Fruit fly (Drosophila melanogaster): ENCODE results near the gene Flad1.
A peak's percentile ranks its signal among the peaks of the same experiment; 100 is the strongest.

Gene Flad1

DNA sequence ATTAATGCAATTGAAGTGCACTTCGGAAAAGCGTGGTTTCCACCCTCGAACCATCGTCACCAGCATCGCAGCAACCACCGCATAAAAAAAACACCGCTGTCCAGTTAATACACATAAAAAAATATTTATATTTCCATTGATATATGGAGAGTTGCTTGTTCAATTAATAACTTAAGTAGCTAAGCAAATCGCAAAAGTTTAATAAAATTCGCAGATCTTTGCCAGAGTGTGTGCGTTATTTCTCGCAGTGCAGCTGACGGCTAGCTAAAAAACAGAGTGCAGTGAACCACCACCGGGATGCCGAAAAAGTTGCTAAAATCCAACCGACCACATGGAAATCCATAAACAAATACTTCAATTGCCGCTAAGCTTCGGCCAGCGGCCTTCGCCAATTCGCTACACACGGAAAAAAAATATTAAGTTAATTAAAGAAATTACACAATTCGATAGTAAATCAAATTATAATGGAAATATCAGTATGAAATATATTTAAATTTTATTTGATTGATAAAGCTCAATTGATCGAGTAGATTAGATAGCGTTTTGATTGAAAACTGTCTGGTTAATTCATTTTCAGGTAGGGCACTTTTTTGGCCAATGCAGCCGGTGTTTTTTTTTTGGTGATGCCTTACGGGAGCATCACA lies 20.1 kb upstream of the Flad1 start (continued):
- no peak for TF ChIP-seq spab (GFP tag; optimal IDR thresholded peaks at IDR 0.05)

DNA sequence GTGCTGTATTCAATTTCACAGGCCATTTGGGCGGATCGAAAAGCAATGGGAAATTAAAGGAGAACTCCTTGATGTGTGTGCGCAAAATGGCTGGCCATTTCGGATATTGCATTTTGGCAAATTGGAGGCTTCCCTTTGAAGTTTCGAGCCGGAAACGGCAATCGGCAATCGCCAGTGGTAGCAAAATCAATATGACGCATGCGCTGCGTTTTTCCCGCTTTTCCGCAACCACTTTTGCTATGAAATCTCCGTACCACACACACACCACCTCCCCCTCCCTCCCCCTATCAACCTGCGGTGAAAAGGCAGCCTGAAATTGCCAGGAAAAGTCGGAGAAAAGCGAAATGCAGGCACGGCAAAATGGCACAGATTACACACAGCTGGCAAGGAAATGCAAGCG lies 19.0 kb upstream of the Flad1 start:
- TF ChIP-seq CG16779 (tag; optimal IDR thresholded peaks at IDR 0.05) (no peak), CG32006 (GFP tag; optimal IDR thresholded peaks at IDR 0.05) (no peak), fd59A (GFP tag; optimal IDR thresholded peaks at IDR 0.05) (no peak), Eip75B (GFP tag; optimal IDR thresholded peaks at IDR 0.05) (no peak), Eip78C (GFP tag) (no peak), Hr4 (GFP tag; optimal IDR thresholded peaks at IDR 0.05) (no peak), CG15336 (GFP tag; IDR thresholded peaks at IDR 0.05) (no peak), CG6163 (GFP tag; IDR thresholded peaks at IDR 0.05) (no peak), salr (GFP tag; optimal IDR thresholded peaks at IDR 0.05) (no peak), OdsH (GFP tag; optimal IDR thresholded peaks at IDR 0.05) (no peak), svp (GFP tag) (no peak), CG6276 (GFP tag; optimal IDR thresholded peaks at IDR 0.05) (no peak), CG11762 (GFP tag; optimal IDR thresholded peaks at IDR 0.05; ENCODE audit: insufficient read depth) (no peak), CG3919 (GFP tag; optimal IDR thresholded peaks at IDR 0.05) (no peak), fd85E (GFP tag; optimal IDR thresholded peaks at IDR 0.05) (no peak), CG10631 (GFP tag; optimal IDR thresholded peaks at IDR 0.05) (no peak)

DNA sequence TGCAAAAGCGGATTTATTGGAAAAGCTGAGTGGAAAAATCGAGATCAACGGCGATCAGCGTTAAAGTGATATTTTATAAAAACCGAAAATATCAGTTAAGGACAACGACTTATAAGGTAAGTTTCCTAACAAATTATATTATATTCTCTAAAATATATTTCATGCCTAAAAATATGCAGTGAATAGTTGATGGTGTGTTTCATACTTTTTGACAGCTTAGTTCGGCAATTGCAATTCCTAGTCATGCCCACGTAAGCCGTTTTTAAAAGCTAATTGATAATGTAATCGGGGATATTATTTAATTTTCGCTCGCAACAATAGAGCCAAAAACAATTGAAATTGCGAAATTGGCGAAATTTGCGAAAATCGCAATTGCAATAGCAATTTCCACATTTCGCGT lies 16.3 kb upstream of the Flad1 start:
- TF ChIP-seq salr (GFP tag; optimal IDR thresholded peaks at IDR 0.05) = no peak
- TF ChIP-seq CG10631 (GFP tag; optimal IDR thresholded peaks at IDR 0.05) = no peak
- TF ChIP-seq CG3032 (tag; optimal IDR thresholded peaks at IDR 0.05) = no peak
- TF ChIP-seq CG32006 (GFP tag; optimal IDR thresholded peaks at IDR 0.05) = no peak
- no peak for TF ChIP-seq CG16779 (tag; optimal IDR thresholded peaks at IDR 0.05)
- TF ChIP-seq CG8632 (GFP tag; optimal IDR thresholded peaks at IDR 0.05) = no peak
- TF ChIP-seq Ets96B (tag; optimal IDR thresholded peaks at IDR 0.05) = no peak
- no peak for TF ChIP-seq Hr38 (GFP tag; optimal IDR thresholded peaks at IDR 0.05)
- TF ChIP-seq OdsH (GFP tag; optimal IDR thresholded peaks at IDR 0.05) = no peak
- no peak for TF ChIP-seq CG15336 (GFP tag; IDR thresholded peaks at IDR 0.05)
- TF ChIP-seq dac (GFP tag; optimal IDR thresholded peaks at IDR 0.05) = no peak

DNA sequence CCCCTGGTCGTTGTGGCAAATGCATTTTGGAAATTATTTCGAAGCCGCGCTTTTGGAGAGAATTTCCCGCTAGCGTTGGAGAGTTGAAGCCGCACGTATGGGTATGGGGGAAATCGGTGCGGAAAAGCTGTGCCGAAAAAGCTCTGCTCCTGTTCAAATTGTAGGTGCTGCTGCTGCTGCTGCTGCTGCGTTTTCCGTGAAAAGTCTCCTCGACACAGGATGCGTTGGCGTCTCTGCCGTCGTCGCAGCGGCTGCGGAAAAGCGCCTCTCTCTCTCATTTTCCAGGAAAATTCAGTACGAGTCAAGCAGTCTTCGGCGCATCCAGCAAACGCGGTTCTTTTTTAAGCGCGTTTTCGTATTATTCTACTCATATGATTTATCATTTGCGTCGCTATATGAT lies 13.9 kb upstream of the Flad1 start, which contains the start of gene fne:
TSS of gene fne (plus strand) at position 301 of the 400 bp plus-strand sequence.
- TF ChIP-seq fd85E (GFP tag; optimal IDR thresholded peaks at IDR 0.05) (no peak), CG15336 (GFP tag; IDR thresholded peaks at IDR 0.05) (no peak), CG8319 (GFP tag; optimal IDR thresholded peaks at IDR 0.05) (no peak), Blimp-1 (GFP tag; optimal IDR thresholded peaks at IDR 0.05) (no peak), esn (GFP tag; optimal IDR thresholded peaks at IDR 0.05) (no peak), CG8632 (GFP tag; optimal IDR thresholded peaks at IDR 0.05) (no peak), pdm3 (GFP tag; optimal IDR thresholded peaks at IDR 0.05) (no peak), eg (GFP tag; IDR thresholded peaks at IDR 0.05) (no peak), CG34406 (GFP tag; optimal IDR thresholded peaks at IDR 0.05) (no peak)

DNA sequence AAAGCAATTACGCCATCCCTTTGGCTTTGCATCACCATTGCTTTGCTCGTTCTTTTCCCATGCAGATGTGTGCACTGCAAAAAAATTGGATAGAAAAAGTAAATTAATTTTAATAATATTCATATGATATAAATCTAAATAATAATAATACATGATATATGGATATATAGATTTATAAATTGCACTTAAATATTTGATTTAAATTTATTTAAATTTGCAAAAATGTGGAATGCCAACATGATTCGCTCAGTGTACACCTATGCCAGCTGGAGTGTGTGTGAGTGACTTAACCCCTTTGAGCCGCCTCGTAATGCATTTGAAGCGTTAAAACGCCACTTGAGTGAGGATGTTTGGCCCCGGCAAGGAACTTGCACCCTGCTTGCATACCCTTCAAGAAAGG lies 10.4 kb upstream of the Flad1 start:
- TF ChIP-seq CG11294 (GFP tag; IDR thresholded peaks at IDR 0.05) (no peak), dac (GFP tag; optimal IDR thresholded peaks at IDR 0.05) (no peak), CG16779 (tag; optimal IDR thresholded peaks at IDR 0.05) (no peak), dsx (GFP tag; optimal IDR thresholded peaks at IDR 0.05; ENCODE audit: poor library complexity, severe bottlenecking) (peak; percentile 47), CG11902 (GFP tag; optimal IDR thresholded peaks at IDR 0.05) (no peak), CG15336 (GFP tag; IDR thresholded peaks at IDR 0.05) (0 out of 2 replicates have a peak, but pooled peaks have one; percentile 13), cyc (GFP tag; optimal IDR thresholded peaks at IDR 0.05) (no peak), spab (GFP tag; optimal IDR thresholded peaks at IDR 0.05) (peak; percentile 15), Sox15 (GFP tag; optimal IDR thresholded peaks at IDR 0.05) (no peak), CG6276 (GFP tag; optimal IDR thresholded peaks at IDR 0.05) (no peak), fd85E (GFP tag; optimal IDR thresholded peaks at IDR 0.05) (no peak), Hr39 (GFP tag; optimal IDR thresholded peaks at IDR 0.05) (no peak), CG6792 (GFP tag; optimal IDR thresholded peaks at IDR 0.05) (no peak), Blimp-1 (GFP tag; optimal IDR thresholded peaks at IDR 0.05) (no peak), Sox102F (GFP tag; optimal IDR thresholded peaks at IDR 0.05) (peak; percentile 10), CG6854 (GFP tag; optimal IDR thresholded peaks at IDR 0.05) (no peak), CG8319 (GFP tag; optimal IDR thresholded peaks at IDR 0.05) (no peak), pdm3 (GFP tag; optimal IDR thresholded peaks at IDR 0.05) (no peak), CG8119 (GFP tag; IDR thresholded peaks at IDR 0.05) (0 out of 3 replicates have a peak, but pooled peaks have one; percentile 37), lz (GFP tag; optimal IDR thresholded peaks at IDR 0.05) (no peak), svp (GFP tag) (no peak), Ets21C (GFP tag; optimal IDR thresholded peaks at IDR 0.05) (no peak), CG10669 (GFP tag; optimal IDR thresholded peaks at IDR 0.05) (peak; percentile 35), eg (GFP tag; IDR thresholded peaks at IDR 0.05) (0 out of 3 replicates have a peak, but pooled peaks have one; percentile 19), Hr38 (GFP tag; optimal IDR thresholded peaks at IDR 0.05) (no peak), net (GFP tag; optimal IDR thresholded peaks at IDR 0.05) (no peak)
